Worm (Caenorhabditis elegans): ENCODE measurements around the gene lact-4.
A peak's percentile ranks its signal among the peaks of the same experiment; 100 is the strongest.

lact-4 gene

DNA sequence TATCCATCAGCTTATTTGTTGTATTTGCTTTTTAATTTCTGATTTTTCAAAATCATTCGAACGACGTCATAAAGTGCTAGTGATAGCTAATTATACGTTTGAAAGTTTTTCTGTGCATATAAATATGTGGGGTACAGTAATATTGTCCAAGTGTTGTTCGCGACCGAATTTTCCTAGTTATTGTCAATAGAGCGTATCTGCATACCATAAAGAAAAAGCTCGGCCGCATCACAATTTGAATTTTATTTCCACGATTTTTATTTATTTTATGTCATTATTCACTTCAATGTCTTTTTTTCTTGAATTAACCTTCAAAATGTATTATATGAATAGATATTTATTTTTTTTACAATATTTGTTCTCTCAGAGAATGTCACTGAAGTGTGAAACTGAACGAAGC, 36.5 kb upstream of the lact-4 start, which contains the start of gene rnh-2 (continued):
- TF ChIP-seq lin-40 (tag; optimal IDR thresholded peaks at IDR 0.05) (peak; percentile 36), cebp-1 (GFP tag; IDR thresholded peaks at IDR 0.05) (no peak), cebp-1 (tag; optimal IDR thresholded peaks at IDR 0.05) (peak; percentile 50), snpc-4 (GFP tag; optimal IDR thresholded peaks at IDR 0.05) (no peak), snpc-4 (tag; optimal IDR thresholded peaks at IDR 0.05) (peak in 2 of 4 experiments; percentile 57 to 68), dox-1 (GFP tag; IDR thresholded peaks at IDR 0.05) (peak; percentile 84), rcor-1 (GFP tag; IDR thresholded peaks at IDR 0.05) (0 out of 2 replicates have a peak, but pooled peaks have one; percentile 33), madf-8 (GFP tag; conservative IDR thresholded peaks at IDR 0.05) (peak; percentile 80), pbrm-1 (GFP tag; IDR thresholded peaks at IDR 0.05) (peak; percentile 67), mcd-1 (GFP tag; IDR thresholded peaks at IDR 0.05) (peak; percentile 94), lsy-27 (tag; optimal IDR thresholded peaks at IDR 0.05; ENCODE audit: borderline replicate concordance, insufficient read depth) (no peak), Y53F4B.3 (GFP tag; IDR thresholded peaks at IDR 0.05) (no peak), ztf-26 (tag; optimal IDR thresholded peaks at IDR 0.05) (no peak), unc-130 (GFP tag; optimal IDR thresholded peaks at IDR 0.05) (peak; percentile 88), ztf-25 (GFP tag; IDR thresholded peaks at IDR 0.05) (peak; percentile 72; the same call in 1 of the 2 replicates), madf-6 (GFP tag; IDR thresholded peaks at IDR 0.05) (peak; percentile 87), B0035.1 (tag; optimal IDR thresholded peaks at IDR 0.05) (no peak), snpc-1.3 (tag; optimal IDR thresholded peaks at IDR 0.05; ENCODE audit: insufficient read depth) (peak; percentile 53), T26A5.8 (tag; optimal IDR thresholded peaks at IDR 0.05) (no peak), lir-1 (GFP tag; conservative IDR thresholded peaks at IDR 0.05) (0 out of 2 replicates have a peak, but pooled peaks have one; percentile 36), K11D2.4 (GFP tag; IDR thresholded peaks at IDR 0.05) (0 out of 2 replicates have a peak, but pooled peaks have one; percentile 23), attf-3 (GFP tag; conservative IDR thresholded peaks at IDR 0.05) (0 out of 2 replicates have a peak, but pooled peaks have one; percentile 15), ZK185.1 (tag; optimal IDR thresholded peaks at IDR 0.05; ENCODE audit: poor library complexity, severe bottlenecking) (peak; percentile 84), ztf-18 (tag; optimal IDR thresholded peaks at IDR 0.05) (peak; percentile 57), tlf-1 (GFP tag; optimal IDR thresholded peaks at IDR 0.05) (peak; percentile 54), Y67H2A.10 (GFP tag; conservative IDR thresholded peaks at IDR 0.05) (peak; percentile 44; the same call in 1 of the 2 replicates), athp-1 (tag; optimal IDR thresholded peaks at IDR 0.05) (peak; percentile 71), attf-6 (GFP tag; IDR thresholded peaks at IDR 0.05) (no peak), nhr-80 (tag; optimal IDR thresholded peaks at IDR 0.05) (peak; percentile 55), him-1 (tag; optimal IDR thresholded peaks at IDR 0.05) (peak; percentile 78), tbp1 (GFP tag; optimal IDR thresholded peaks at IDR 0.05) (peak; percentile 55), let-526 (GFP tag; IDR thresholded peaks at IDR 0.05) (no peak), snpc-3.4 (tag; optimal IDR thresholded peaks at IDR 0.05) (peak; percentile 35), xnd-1 (tag; optimal IDR thresholded peaks at IDR 0.05) (peak; percentile 37), dpl-1 (GFP tag; optimal IDR thresholded peaks at IDR 0.05) (no peak)

DNA sequence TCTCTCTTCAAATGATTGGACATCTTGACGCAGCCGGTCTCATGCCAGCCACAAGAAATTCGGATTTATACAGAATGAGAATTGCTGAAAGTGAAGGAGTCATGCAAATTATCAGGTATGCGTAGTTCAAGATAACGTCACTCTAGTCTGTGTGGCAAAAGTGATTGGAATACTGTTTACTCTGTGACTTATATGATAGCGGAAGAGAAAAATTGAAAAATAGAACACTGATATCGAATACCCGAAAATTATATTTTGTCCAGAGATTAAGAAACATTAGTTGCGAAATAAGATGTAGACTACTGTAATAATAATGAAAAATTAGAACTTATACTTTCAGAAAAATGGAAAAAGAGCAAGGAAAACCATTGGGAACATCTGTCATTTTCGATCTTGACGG, 35.2 kb upstream of the lact-4 start:
- TF ChIP-seq sdz-38 (tag; optimal IDR thresholded peaks at IDR 0.05) (no peak), F52B5.7 (tag; optimal IDR thresholded peaks at IDR 0.05) (no peak), nhr-80 (tag; optimal IDR thresholded peaks at IDR 0.05) (peak; percentile 56), lag-1 (GFP tag; IDR thresholded peaks at IDR 0.05) (no peak), die-1 (tag; optimal IDR thresholded peaks at IDR 0.05) (no peak), Y67H2A.10 (GFP tag; conservative IDR thresholded peaks at IDR 0.05) (no peak), cebp-1 (GFP tag; IDR thresholded peaks at IDR 0.05) (no peak), cebp-1 (tag; optimal IDR thresholded peaks at IDR 0.05) (peak; percentile 59), egrh-3 (GFP tag; IDR thresholded peaks at IDR 0.05) (no peak), ztf-6 (GFP tag; IDR thresholded peaks at IDR 0.05) (no peak)

All from whole organism, young adult.